Fruit fly (Drosophila melanogaster): Measurements from ENCODE around the gene CG14007.

dm6 chr2L:5745857-5746256 lies 29.4 kb upstream of the CG14007 start, which contains the start of gene CG11029:
- no peak for TF ChIP-seq cnc (optimal IDR thresholded peaks at IDR 0.05)
- TF ChIP-seq bab1 (GFP tag; optimal IDR thresholded peaks at IDR 0.05), result no peak
- no peak for TF ChIP-seq CG7045 (GFP tag; optimal IDR thresholded peaks at IDR 0.05)
- no peak for TF ChIP-seq CG5204 (GFP tag; optimal IDR thresholded peaks at IDR 0.05)
- no peak for TF ChIP-seq CG11617 (GFP tag; optimal IDR thresholded peaks at IDR 0.05)
- no peak for TF ChIP-seq Mnt (GFP tag; optimal IDR thresholded peaks at IDR 0.05)
- TF ChIP-seq kay (GFP tag; ENCODE audit: borderline replicate concordance), result no peak
- no peak for TF ChIP-seq Crg-1 (GFP tag; optimal IDR thresholded peaks at IDR 0.05)
- TF ChIP-seq CG33017 (tag; optimal IDR thresholded peaks at IDR 0.05), result no peak
- no peak for TF ChIP-seq cic (GFP tag; optimal IDR thresholded peaks at IDR 0.05)
- TF ChIP-seq Hr96 (GFP tag; optimal IDR thresholded peaks at IDR 0.05), result no peak
- no peak for TF ChIP-seq CG1620 (GFP tag; optimal IDR thresholded peaks at IDR 0.05)

All from whole organism, adult.